Fruit fly (Drosophila melanogaster) whole organism, pupa: ENCODE results near the gene Roc1a.

ENCODE experiments used
- CG12605 ChIP-seq: fragments of 200-800 bp; sonication (Bioruptor generic); IDR thresholded peaks from 2 replicates; pipeline ENCODE4 v1.3.6; 2022; ENCODE audit warnings: missing biosample characterization, missing genetic modification characterization
- CG13204 ChIP-seq: fragments of 200-800 bp; sonication (Bioruptor generic); optimal IDR thresholded peaks from 2 replicates; lab custom pipeline; 2018; ENCODE audit warnings: missing biosample characterization, mild to moderate bottlenecking, missing genetic modification characterization, moderate library complexity
- CG14655 ChIP-seq: fragments of 200-800 bp; sonication (Bioruptor generic); optimal IDR thresholded peaks from 3 replicates; lab custom pipeline; 2017; ENCODE audit warnings: mild to moderate bottlenecking, missing biosample characterization, missing genetic modification reagents, missing genetic modification characterization
- D1 ChIP-seq: fragments of 200-800 bp; sonication (Bioruptor generic); optimal IDR thresholded peaks from 2 replicates; lab custom pipeline; 2018; ENCODE audit warnings: missing biosample characterization, mild to moderate bottlenecking, missing genetic modification characterization, moderate library complexity
- EcR ChIP-seq: fragments of 200-800 bp; sonication (Bioruptor generic); optimal IDR thresholded peaks from 3 replicates; lab custom pipeline; 2019; ENCODE audit warnings: missing biosample characterization, missing genetic modification characterization, mild to moderate bottlenecking, moderate library complexity, missing genetic modification reagents
- Pif1B ChIP-seq: fragments of 200-800 bp; sonication (Bioruptor generic); optimal IDR thresholded peaks from 3 replicates; lab custom pipeline; 2016; ENCODE audit warnings: missing biosample characterization, missing genetic modification characterization
- fd96Ca ChIP-seq: fragments of 200-800 bp; sonication (Bioruptor generic); IDR thresholded peaks from 3 replicates; pipeline ENCODE4 v1.3.6; 2022; ENCODE audit warnings: missing biosample characterization, missing genetic modification characterization

DNA sequence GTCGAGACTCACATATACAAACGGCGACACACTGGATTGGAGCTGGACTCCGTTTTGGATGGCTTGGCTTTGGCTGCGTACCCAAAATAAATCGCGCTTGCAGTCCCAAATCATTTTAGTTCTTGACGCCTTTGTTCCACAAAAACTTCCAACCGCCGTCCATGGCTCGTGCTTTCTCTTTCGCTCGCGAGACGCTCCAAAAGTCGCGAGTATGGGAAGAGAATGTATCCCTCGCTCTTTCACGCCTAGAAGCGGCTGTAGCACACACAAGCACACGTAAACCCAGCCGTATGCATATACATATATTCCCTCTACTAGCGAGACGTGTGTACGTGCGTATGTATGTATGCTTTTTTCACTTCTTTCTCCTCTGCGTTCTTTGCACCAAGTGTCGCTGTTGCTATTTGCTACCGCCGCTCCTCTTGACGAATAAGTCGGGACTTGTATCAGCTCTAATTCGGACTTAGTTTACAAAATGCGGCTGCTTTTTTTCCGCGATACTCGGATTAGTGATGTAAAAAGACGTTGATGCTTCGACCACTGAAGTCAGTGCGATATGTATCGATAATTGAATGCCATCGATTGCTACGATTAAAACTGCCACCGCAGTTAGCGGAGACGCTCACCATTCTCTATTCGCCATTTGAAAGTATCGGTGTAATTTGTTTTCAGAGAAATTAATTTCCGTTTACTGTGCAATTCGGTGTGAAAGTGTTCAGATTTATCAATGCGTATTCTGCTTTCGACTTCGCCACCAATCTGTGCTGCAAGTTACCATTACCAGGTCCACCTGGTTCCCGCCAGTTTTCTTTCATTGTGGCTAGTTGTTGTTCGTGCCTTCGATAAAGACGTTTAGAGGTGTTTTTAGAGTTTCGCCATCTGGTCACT, 8.6 kb downstream of the Roc1a start, which contains the start of the genes Hmt4-20 and SkpA:
- no peak for TF ChIP-seq Pif1B (GFP tag; lab: Kevin White, UChicago)
- TF ChIP-seq D1 (tag; lab: Kevin White, UChicago): no peak
- no peak for TF ChIP-seq CG12605 (GFP tag; lab: Robert Waterston, UW)
- no peak for TF ChIP-seq fd96Ca (GFP tag; lab: Robert Waterston, UW)
- TF ChIP-seq CG14655: no peak
- TF ChIP-seq CG13204 (GFP tag; lab: Kevin White, UChicago): no peak
- no peak for TF ChIP-seq EcR (GFP tag; lab: Kevin White, UChicago)
